Worm (Caenorhabditis elegans) whole organism, L4 larva: ENCODE data around the gene pqn-27.
A peak's percentile ranks its signal among the peaks of the same experiment; 100 is the strongest.

Experiments
- F37D6.2 ChIP-seq: sonication (generic microtip); optimal IDR thresholded peaks from 2 replicates; lab custom pipeline; 2016; ENCODE audit warnings: mild to moderate bottlenecking, missing genetic modification characterization, missing compliant biosample characterization
- R02D3.7 ChIP-seq: fragments of 150-350 bp; sonication (generic microtip); optimal IDR thresholded peaks from 3 replicates; lab custom pipeline; 2014; ENCODE audit warnings: missing biosample characterization, missing genetic modification characterization
- ceh-20 ChIP-seq: fragments of 200-800 bp; sonication (Bioruptor generic); IDR thresholded peaks from 2 replicates; pipeline ENCODE4 v1.3.6; 2022; ENCODE audit warnings: missing genetic modification reagents, missing genetic modification characterization, missing compliant biosample characterization
- ceh-28 ChIP-seq: fragments of 150-350 bp; optimal IDR thresholded peaks from 2 replicates; lab custom pipeline; 2014; ENCODE audit warnings: missing biosample characterization, missing genetic modification reagents, missing genetic modification characterization
- ceh-82 ChIP-seq: sonication (generic microtip); optimal IDR thresholded peaks from 2 replicates; lab custom pipeline; 2017; ENCODE audit warnings: missing biosample characterization, missing genetic modification characterization
- daf-12 ChIP-seq: fragments of 150-350 bp; optimal IDR thresholded peaks from 2 replicates; lab custom pipeline; 2014; ENCODE audit warnings: missing biosample characterization, missing genetic modification reagents, missing genetic modification characterization
- daf-16 ChIP-seq, 3 experiments: sonication (generic microtip); optimal IDR thresholded peaks; 2 replicates each; lab custom pipeline; 2016 to 2017; ENCODE audit warnings: missing genetic modification characterization in 3 of 3, missing genetic modification reagents in 3 of 3, mild to moderate bottlenecking in 2 of 3, missing compliant biosample characterization in 2 of 3, missing biosample characterization in 1 of 3, moderate library complexity in 1 of 3
- dmd-6 ChIP-seq: fragments of 200-800 bp; sonication (Bioruptor generic); IDR thresholded peaks from 2 replicates; pipeline ENCODE4 v1.3.6; 2022; ENCODE audit warnings: missing genetic modification reagents, missing genetic modification characterization, missing compliant biosample characterization
- dpl-1 ChIP-seq: fragments of 150-350 bp; optimal IDR thresholded peaks from 2 replicates; lab custom pipeline; 2014; ENCODE audit warnings: missing biosample characterization, missing genetic modification reagents, missing genetic modification characterization
- duxl-1 ChIP-seq: sonication (generic microtip); optimal IDR thresholded peaks from 2 replicates; lab custom pipeline; 2016; ENCODE audit warnings: mild to moderate bottlenecking, missing genetic modification characterization, moderate library complexity, missing compliant biosample characterization; ENCODE audit not compliant: poor library complexity
- dve-1 ChIP-seq: sonication (generic microtip); optimal IDR thresholded peaks from 2 replicates; lab custom pipeline; 2017; ENCODE audit warnings: antibody characterized with exemption, mild to moderate bottlenecking, missing genetic modification characterization, missing compliant biosample characterization; ENCODE audit not compliant: insufficient read depth
- egl-27 ChIP-seq: sonication (generic microtip); optimal IDR thresholded peaks from 3 replicates; lab custom pipeline; 2017; ENCODE audit warnings: missing biosample characterization, missing genetic modification reagents, missing genetic modification characterization
- fos-1 ChIP-seq: fragments of 150-350 bp; optimal IDR thresholded peaks from 2 replicates; lab custom pipeline; 2014; ENCODE audit warnings: missing biosample characterization, missing genetic modification characterization
- hif-1 ChIP-seq, 2 experiments: sonication (generic microtip); optimal IDR thresholded peaks; 2 replicates each; lab custom pipeline; 2016 to 2017; ENCODE audit warnings: missing compliant biosample characterization in 2 of 2, missing genetic modification characterization in 2 of 2, missing genetic modification reagents in 2 of 2, missing genotype in 2 of 2, mild to moderate bottlenecking in 1 of 2
- hlh-11 ChIP-seq: fragments of 200-800 bp; sonication (Bioruptor generic); optimal IDR thresholded peaks from 2 replicates; lab custom pipeline; 2018; ENCODE audit warnings: mild to moderate bottlenecking, missing genetic modification characterization, missing compliant biosample characterization
- hlh-30 ChIP-seq: sonication (generic microtip); optimal IDR thresholded peaks from 2 replicates; lab custom pipeline; 2017; ENCODE audit warnings: antibody characterized with exemption, mild to moderate bottlenecking, missing genetic modification characterization, missing compliant biosample characterization; ENCODE audit not compliant: insufficient read depth
- hmg-1.1 ChIP-seq: fragments of 200-800 bp; sonication (Bioruptor generic); IDR thresholded peaks from 2 replicates; pipeline ENCODE4 v1.3.6; 2022; ENCODE audit warnings: missing genetic modification reagents, missing genetic modification characterization, missing compliant biosample characterization
- jun-1 ChIP-seq: fragments of 150-350 bp; optimal IDR thresholded peaks from 2 replicates; lab custom pipeline; 2014; ENCODE audit warnings: missing biosample characterization, missing genetic modification reagents, missing genetic modification characterization
- lin-1 ChIP-seq: fragments of 200-800 bp; sonication (Bioruptor generic); IDR thresholded peaks from 2 replicates; pipeline ENCODE4 v1.3.6; 2022; ENCODE audit warnings: missing genetic modification reagents, missing genetic modification characterization, missing compliant biosample characterization
- lin-13 ChIP-seq: fragments of 150-350 bp; optimal IDR thresholded peaks from 2 replicates; lab custom pipeline; 2014; ENCODE audit warnings: missing biosample characterization, missing genetic modification reagents, missing genetic modification characterization
- lir-3 ChIP-seq: sonication (generic microtip); optimal IDR thresholded peaks from 2 replicates; lab custom pipeline; 2016; ENCODE audit warnings: mild to moderate bottlenecking, missing genetic modification characterization, missing compliant biosample characterization
- lsy-2 ChIP-seq, 2 experiments: fragments of 150-350 bp in 1 of 2; sonication (generic microtip) in 1 of 2; optimal IDR thresholded peaks; 2 replicates each; lab custom pipeline; 2014 to 2017; ENCODE audit warnings: missing biosample characterization in 2 of 2, missing genetic modification characterization in 2 of 2
- mdt-29 ChIP-seq: fragments of 200-800 bp; sonication (Bioruptor generic); IDR thresholded peaks from 2 replicates; pipeline ENCODE4 v1.3.6; 2022; ENCODE audit warnings: missing genetic modification reagents, missing genetic modification characterization, missing compliant biosample characterization
- mep-1 ChIP-seq: fragments of 150-350 bp; sonication (generic microtip); optimal IDR thresholded peaks from 3 replicates; lab custom pipeline; 2014; ENCODE audit warnings: missing biosample characterization, missing genetic modification characterization
- mxl-3 ChIP-seq: fragments of 200-800 bp; sonication (Bioruptor generic); optimal IDR thresholded peaks from 2 replicates; lab custom pipeline; 2018; ENCODE audit warnings: mild to moderate bottlenecking, missing genetic modification characterization, missing compliant biosample characterization
- nhr-102 ChIP-seq: sonication (generic microtip); optimal IDR thresholded peaks from 2 replicates; lab custom pipeline; 2016; ENCODE audit warnings: mild to moderate bottlenecking, missing genetic modification characterization, moderate library complexity, missing compliant biosample characterization
- nhr-11 ChIP-seq: fragments of 150-350 bp; optimal IDR thresholded peaks from 2 replicates; lab custom pipeline; 2014; ENCODE audit warnings: missing biosample characterization, missing genetic modification characterization
- nhr-28 ChIP-seq: fragments of 150-350 bp; optimal IDR thresholded peaks from 2 replicates; lab custom pipeline; 2014; ENCODE audit warnings: missing biosample characterization, missing genetic modification characterization
- nhr-42 ChIP-seq: fragments of 200-800 bp; sonication (Bioruptor generic); IDR thresholded peaks from 2 replicates; pipeline ENCODE4 v1.3.6; 2022; ENCODE audit warnings: missing genetic modification characterization, missing compliant biosample characterization
- nhr-48 ChIP-seq: sonication (generic microtip); optimal IDR thresholded peaks from 2 replicates; lab custom pipeline; 2016; ENCODE audit warnings: mild to moderate bottlenecking, missing genetic modification characterization, missing compliant biosample characterization
- nhr-6 ChIP-seq: fragments of 150-350 bp; optimal IDR thresholded peaks from 2 replicates; lab custom pipeline; 2014; ENCODE audit warnings: missing biosample characterization, missing genetic modification characterization
- nhr-76 ChIP-seq: fragments of 150-350 bp; optimal IDR thresholded peaks from 2 replicates; lab custom pipeline; 2014; ENCODE audit warnings: missing biosample characterization, missing genetic modification characterization
- nhr-77 ChIP-seq: fragments of 150-350 bp; optimal IDR thresholded peaks from 2 replicates; lab custom pipeline; 2014; ENCODE audit warnings: missing biosample characterization, missing genetic modification characterization
- pha-4 ChIP-seq, 2 experiments: fragments of 150-350 bp in 1 of 2; fragments of 200-800 bp in 1 of 2; sonication (Bioruptor generic) in 1 of 2; IDR thresholded peaks in 1 of 2; optimal IDR thresholded peaks in 1 of 2; 2 replicates each; pipeline versions ENCODE4 v1.3.6 to Lab custom; 2014 to 2022; ENCODE audit warnings: missing genetic modification characterization in 2 of 2, missing genetic modification reagents in 2 of 2, missing biosample characterization in 1 of 2, missing compliant biosample characterization in 1 of 2
- php-3 ChIP-seq: fragments of 200-800 bp; sonication (Bioruptor generic); IDR thresholded peaks from 2 replicates; pipeline ENCODE4 v1.3.6; 2022; ENCODE audit warnings: missing genetic modification reagents, missing genetic modification characterization, missing compliant biosample characterization
- pqm-1 ChIP-seq: sonication (generic microtip); optimal IDR thresholded peaks from 2 replicates; lab custom pipeline; 2017; ENCODE audit warnings: missing biosample characterization, missing genetic modification characterization
- rbr-2 ChIP-seq: sonication (generic microtip); optimal IDR thresholded peaks from 2 replicates; lab custom pipeline; 2016; ENCODE audit warnings: missing genotype, missing genetic modification characterization, missing compliant biosample characterization
- saeg-2 ChIP-seq: fragments of 200-800 bp; sonication (Bioruptor generic); IDR thresholded peaks from 2 replicates; pipeline ENCODE4 v1.3.6; 2022; ENCODE audit warnings: missing genetic modification reagents, missing genetic modification characterization, missing compliant biosample characterization
- sdz-12 ChIP-seq: fragments of 200-800 bp; sonication (Bioruptor generic); optimal IDR thresholded peaks from 2 replicates; lab custom pipeline; 2018; ENCODE audit warnings: mild to moderate bottlenecking, missing genetic modification characterization, missing compliant biosample characterization
- skn-1 ChIP-seq: fragments of 150-350 bp; optimal IDR thresholded peaks from 2 replicates; lab custom pipeline; 2014; ENCODE audit warnings: missing biosample characterization, missing genetic modification characterization
- unc-130 ChIP-seq: sonication (generic microtip); optimal IDR thresholded peaks from 2 replicates; lab custom pipeline; 2016; ENCODE audit warnings: missing genetic modification reagents, missing genetic modification characterization, missing compliant biosample characterization
- unc-62 ChIP-seq, 3 experiments: fragments of 150-350 bp in 1 of 3; sonication (generic microtip); optimal IDR thresholded peaks in 2 of 3; peaks in 1 of 3; 1 replicate in 1 of 3; 2 replicates in 2 of 3; lab custom pipeline; 2014 to 2017; ENCODE audit warnings: missing biosample characterization in 3 of 3, missing genetic modification characterization in 3 of 3, missing genetic modification reagents in 3 of 3, missing genotype in 1 of 3
- zfp-2 ChIP-seq: sonication (generic microtip); optimal IDR thresholded peaks from 2 replicates; lab custom pipeline; 2016; ENCODE audit warnings: mild to moderate bottlenecking, missing genetic modification characterization, missing compliant biosample characterization
- zfp-3 ChIP-seq: fragments of 200-800 bp; sonication (Bioruptor generic); conservative IDR thresholded peaks from 2 replicates; pipeline ENCODE4 v1.3.6; 2022; ENCODE audit warnings: missing genetic modification reagents, missing genetic modification characterization, missing compliant biosample characterization
- zip-2 ChIP-seq: fragments of 150-350 bp; optimal IDR thresholded peaks from 2 replicates; lab custom pipeline; 2014; ENCODE audit warnings: missing biosample characterization, missing genetic modification characterization
- ztf-7 ChIP-seq: fragments of 150-350 bp; optimal IDR thresholded peaks from 2 replicates; lab custom pipeline; 2014; ENCODE audit warnings: missing biosample characterization, missing genetic modification characterization

Gene pqn-27

ce11 chrII:13469043-13469652 is 8.7 kb upstream of the pqn-27 start, which contains the start of gene E01G4.3 (continued):
- TF ChIP-seq lir-3 (tag; lab: Kevin White, UChicago): no peak
- TF ChIP-seq dpl-1: no peak
- TF ChIP-seq fos-1: no peak
- TF ChIP-seq hlh-11: peak; percentile 95
- TF ChIP-seq nhr-42: peak; percentile 11; the same call in 1 of the 2 replicates
- peak; percentile 73; the same call in 1 of the 2 replicates for TF ChIP-seq lin-1
- no peak for TF ChIP-seq jun-1
- TF ChIP-seq unc-130 (GFP tag; lab: Kevin White, UChicago): no peak
- TF ChIP-seq nhr-11 (tag; lab: Kevin White, UChicago): peak; percentile 94
- peak in 1 of 2 experiments; percentile 97 for TF ChIP-seq unc-62 (GFP tag; optimal IDR thresholded peaks at IDR 0.05 in 1 of 2; lab: Kevin White, UChicago)
- TF ChIP-seq unc-62 (tag; optimal IDR thresholded peaks at IDR 0.05; lab: Kevin White, UChicago): no peak
- TF ChIP-seq nhr-6: peak; percentile 31
- TF ChIP-seq zfp-3 (GFP tag; lab: Robert Waterston, UW): no peak
- no peak for TF ChIP-seq F37D6.2 (tag; lab: Kevin White, UChicago)
- TF ChIP-seq ztf-7: peak; percentile 76
- no peak for TF ChIP-seq skn-1
- TF ChIP-seq pha-4 (GFP tag; IDR thresholded peaks at IDR 0.05; lab: Robert Waterston, UW): no peak
- no peak for TF ChIP-seq pha-4 (tag; optimal IDR thresholded peaks at IDR 0.05; lab: Kevin White, UChicago)
- no peak for TF ChIP-seq lin-13
- peak; percentile 50; the same call in 1 of the 2 replicates for TF ChIP-seq ceh-20
- TF ChIP-seq R02D3.7 (tag; lab: Kevin White, UChicago): no peak

ce11 chrII:13467838-13468389 is 7.5 kb upstream of the pqn-27 start:
- TF ChIP-seq hlh-11 (peak; percentile 86), php-3 (GFP tag; lab: Robert Waterston, UW) (peak; percentile 80; the same call in 1 of the 2 replicates), nhr-48 (peak; percentile 78), dve-1 (tag; lab: Kevin White, UChicago) (peak; percentile 80), hif-1 (tag; optimal IDR thresholded peaks at IDR 0.05; lab: Kevin White, UChicago) (peak in 1 of 2 experiments; percentile 81), mep-1 (tag; lab: Kevin White, UChicago) (peak; percentile 10), rbr-2 (no peak), nhr-28 (tag; lab: Kevin White, UChicago) (peak; percentile 56), nhr-76 (tag; lab: Kevin White, UChicago) (no peak), hlh-30 (peak; percentile 15), daf-16 (GFP tag; optimal IDR thresholded peaks at IDR 0.05; lab: Kevin White, UChicago) (no peak), daf-16 (tag; optimal IDR thresholded peaks at IDR 0.05; lab: Kevin White, UChicago) (peak; percentile 98), nhr-11 (tag; lab: Kevin White, UChicago) (peak; percentile 43), zip-2 (no peak), zfp-2 (tag; lab: Kevin White, UChicago) (no peak), ztf-7 (peak; percentile 66), mxl-3 (peak; percentile 72), skn-1 (no peak), daf-12 (tag; lab: Kevin White, UChicago) (no peak), duxl-1 (no peak), saeg-2 (GFP tag; lab: Robert Waterston, UW) (no peak), sdz-12 (no peak), nhr-102 (tag; lab: Kevin White, UChicago) (peak; percentile 8), unc-62 (GFP tag; optimal IDR thresholded peaks at IDR 0.05 in 1 of 2; lab: Kevin White, UChicago) (peak in 1 of 2 experiments; percentile 86), unc-62 (tag; optimal IDR thresholded peaks at IDR 0.05; lab: Kevin White, UChicago) (no peak), ceh-82 (tag; lab: Kevin White, UChicago) (no peak), egl-27 (tag; lab: Kevin White, UChicago) (no peak), mdt-29 (GFP tag; lab: Robert Waterston, UW) (no peak), pqm-1 (tag; lab: Kevin White, UChicago) (peak; percentile 79), nhr-77 (tag; lab: Kevin White, UChicago) (peak; percentile 6), lsy-2 (tag; optimal IDR thresholded peaks at IDR 0.05; lab: Kevin White, UChicago) (peak in 1 of 2 experiments; percentile 43), dmd-6 (GFP tag; lab: Robert Waterston, UW) (peak; percentile 94), ceh-28 (tag; lab: Kevin White, UChicago) (no peak), hmg-1.1 (GFP tag; lab: Robert Waterston, UW) (no peak), nhr-42 (no peak)
